Fruit fly (Drosophila melanogaster) whole organism, embryonic: ENCODE measurements around the gene CG31627.

ENCODE experiments used
- C15 ChIP-seq: fragments of 200-800 bp; sonication (Bioruptor generic); IDR thresholded peaks from 3 replicates; pipeline ENCODE4 v1.3.6; 2022; ENCODE audit warnings: missing biosample characterization, missing genetic modification characterization
- CG10147 ChIP-seq: fragments of 200-800 bp; sonication (Bioruptor generic); optimal IDR thresholded peaks from 2 replicates; lab custom pipeline; 2019; ENCODE audit warnings: missing biosample characterization, mild to moderate bottlenecking, missing genetic modification characterization, moderate library complexity
- CG10209 ChIP-seq: fragments of 200-800 bp; sonication (Bioruptor generic); optimal IDR thresholded peaks from 3 replicates; lab custom pipeline; 2017; ENCODE audit warnings: missing biosample characterization, mild to moderate bottlenecking, missing genetic modification characterization, missing genetic modification reagents
- CG11085 ChIP-seq: fragments of 200-800 bp; sonication (Bioruptor generic); IDR thresholded peaks from 2 replicates; pipeline ENCODE4 v1.3.6; 2022; ENCODE audit warnings: missing biosample characterization, missing genetic modification characterization
- CG12071 ChIP-seq: fragments of 200-800 bp; sonication (Bioruptor generic); optimal IDR thresholded peaks from 3 replicates; lab custom pipeline; 2018; ENCODE audit warnings: missing biosample characterization, mild to moderate bottlenecking, missing genetic modification characterization
- CG12155 ChIP-seq: fragments of 200-800 bp; sonication (Bioruptor generic); optimal IDR thresholded peaks from 3 replicates; lab custom pipeline; 2016; ENCODE audit warnings: missing biosample characterization, missing genetic modification characterization
- CG12219 ChIP-seq: fragments of 200-800 bp; sonication (Bioruptor generic); optimal IDR thresholded peaks from 3 replicates; lab custom pipeline; 2018; ENCODE audit warnings: missing biosample characterization, mild to moderate bottlenecking, missing genetic modification characterization
- CG1233 ChIP-seq: fragments of 200-800 bp; sonication (Bioruptor generic); optimal IDR thresholded peaks from 4 replicates; lab custom pipeline; 2018; ENCODE audit warnings: missing biosample characterization, mild to moderate bottlenecking, missing genetic modification characterization
- CG13287 ChIP-seq: fragments of 200-800 bp; sonication (Bioruptor generic); IDR thresholded peaks from 2 replicates; pipeline ENCODE4 v1.3.6; 2022; ENCODE audit warnings: missing biosample characterization, missing genetic modification characterization; ENCODE audit not compliant: partially characterized antibody
- CG13894 ChIP-seq: fragments of 200-800 bp; sonication (Bioruptor generic); optimal IDR thresholded peaks from 3 replicates; lab custom pipeline; 2018; ENCODE audit warnings: missing biosample characterization, mild to moderate bottlenecking, missing genetic modification characterization, moderate library complexity
- CG1603 ChIP-seq: fragments of 200-800 bp; sonication (Bioruptor generic); optimal IDR thresholded peaks from 2 replicates; lab custom pipeline; 2019; ENCODE audit warnings: missing biosample characterization, mild to moderate bottlenecking, missing genetic modification characterization, moderate library complexity
- CG16815 ChIP-seq: fragments of 200-800 bp; sonication (Bioruptor generic); optimal IDR thresholded peaks from 3 replicates; lab custom pipeline; 2017; ENCODE audit warnings: missing biosample characterization, mild to moderate bottlenecking, missing genetic modification characterization
- CG17912 ChIP-seq: fragments of 200-800 bp; sonication (Bioruptor generic); optimal IDR thresholded peaks from 2 replicates; lab custom pipeline; 2018; ENCODE audit warnings: missing biosample characterization, mild to moderate bottlenecking, missing genetic modification characterization
- CG18764 ChIP-seq: fragments of 200-800 bp; sonication (Bioruptor generic); optimal IDR thresholded peaks from 3 replicates; lab custom pipeline; 2016; ENCODE audit warnings: missing biosample characterization, missing genetic modification characterization
- CG2116 ChIP-seq: fragments of 200-800 bp; sonication (Bioruptor generic); optimal IDR thresholded peaks from 3 replicates; lab custom pipeline; 2018; ENCODE audit warnings: missing biosample characterization, mild to moderate bottlenecking, missing genetic modification characterization
- CG2712 ChIP-seq: fragments of 200-800 bp; optimal IDR thresholded peaks from 3 replicates; lab custom pipeline; 2019; ENCODE audit warnings: missing biosample characterization, mild to moderate bottlenecking, missing genetic modification characterization, moderate library complexity
- CG34224 ChIP-seq: fragments of 200-800 bp; sonication (Bioruptor generic); IDR thresholded peaks from 3 replicates; pipeline ENCODE4 v1.3.6; 2022; ENCODE audit warnings: missing biosample characterization, missing genetic modification characterization; ENCODE audit not compliant: partially characterized antibody
- CG4360 ChIP-seq: fragments of 200-800 bp; sonication (Bioruptor generic); IDR thresholded peaks from 2 replicates; pipeline ENCODE4 v1.3.6; 2022; ENCODE audit warnings: missing biosample characterization, missing genetic modification characterization
- CG4707 ChIP-seq: fragments of 200-800 bp; sonication (Bioruptor generic); optimal IDR thresholded peaks from 2 replicates; lab custom pipeline; 2018; ENCODE audit warnings: missing biosample characterization, mild to moderate bottlenecking, missing genetic modification characterization, moderate library complexity
- CG6765 ChIP-seq: fragments of 200-800 bp; sonication (Bioruptor generic); optimal IDR thresholded peaks from 3 replicates; lab custom pipeline; 2017; ENCODE audit warnings: missing biosample characterization, mild to moderate bottlenecking, missing genetic modification characterization
- CG8281 ChIP-seq: fragments of 200-800 bp; sonication (Bioruptor generic); optimal IDR thresholded peaks from 2 replicates; lab custom pipeline; 2018; ENCODE audit warnings: missing biosample characterization, mild to moderate bottlenecking, missing genetic modification characterization, moderate library complexity
- CG8359 ChIP-seq: fragments of 200-800 bp; sonication (Bioruptor generic); optimal IDR thresholded peaks from 2 replicates; lab custom pipeline; 2017; ENCODE audit warnings: missing biosample characterization, mild to moderate bottlenecking, missing genetic modification characterization, borderline replicate concordance
- CG9876 ChIP-seq: fragments of 200-800 bp; sonication (Bioruptor generic); optimal IDR thresholded peaks from 2 replicates; lab custom pipeline; 2016; ENCODE audit warnings: missing biosample characterization, missing genetic modification characterization
- CrebB ChIP-seq: fragments of 200-800 bp; sonication (Bioruptor generic); optimal IDR thresholded peaks from 3 replicates; lab custom pipeline; 2018; ENCODE audit warnings: missing biosample characterization, mild to moderate bottlenecking, missing genetic modification characterization
- D ChIP-seq, 2 experiments: fragments of 200-800 bp in 1 of 2; fragments of >200 bp in 1 of 2; sonication (Bioruptor generic) in 1 of 2; optimal IDR thresholded peaks; 2 replicates in 1 of 2; 3 replicates in 1 of 2; lab custom pipeline; 2017; ENCODE audit warnings: mild to moderate bottlenecking in 1 of 2, missing biosample characterization in 1 of 2, missing genetic modification characterization in 1 of 2, missing genetic modification reagents in 1 of 2
- MTF-1 ChIP-seq: fragments of 200-800 bp; sonication (Bioruptor generic); optimal IDR thresholded peaks from 2 replicates; lab custom pipeline; 2018; ENCODE audit warnings: missing biosample characterization, mild to moderate bottlenecking, missing genetic modification characterization, borderline replicate concordance
- NC2β ChIP-seq: fragments of 200-800 bp; sonication (Bioruptor generic); optimal IDR thresholded peaks from 2 replicates; lab custom pipeline; 2016; ENCODE audit warnings: missing biosample characterization, missing genetic modification characterization
- NFAT ChIP-seq: fragments of 200-800 bp; sonication (Bioruptor generic); IDR thresholded peaks from 2 replicates; pipeline ENCODE4 v1.3.6; 2022; ENCODE audit warnings: missing biosample characterization, missing genetic modification characterization
- Ssrp ChIP-seq: fragments of 200-800 bp; sonication (Bioruptor generic); optimal IDR thresholded peaks from 2 replicates; lab custom pipeline; 2018; ENCODE audit warnings: missing biosample characterization, mild to moderate bottlenecking, missing genetic modification characterization, moderate library complexity
- Stat92E ChIP-seq, 3 experiments: fragments of >200 bp in 2 of 3; fragments of 200-800 bp in 1 of 3; sonication (Bioruptor generic) in 1 of 3; optimal IDR thresholded peaks; 2 replicates each; lab custom pipeline; 2017 to 2019; ENCODE audit warnings: missing biosample characterization in 3 of 3, missing genetic modification characterization in 3 of 3, mild to moderate bottlenecking in 1 of 3, moderate library complexity in 1 of 3
- abd-A ChIP-seq: fragments of 200-800 bp; sonication (Bioruptor generic); optimal IDR thresholded peaks from 3 replicates; lab custom pipeline; 2019; ENCODE audit warnings: missing biosample characterization, mild to moderate bottlenecking, missing genetic modification characterization, moderate library complexity
- aop ChIP-seq: fragments of 200-800 bp; sonication (Bioruptor generic); IDR thresholded peaks from 2 replicates; pipeline ENCODE4 v1.3.6; 2022; ENCODE audit warnings: missing biosample characterization, missing genetic modification characterization
- br ChIP-seq: fragments of >200 bp; optimal IDR thresholded peaks from 2 replicates; lab custom pipeline; 2017
- crp ChIP-seq, 2 experiments: fragments of 200-800 bp; sonication (Bioruptor generic); optimal IDR thresholded peaks; 2 replicates in 1 of 2; 3 replicates in 1 of 2; lab custom pipeline; 2017; ENCODE audit warnings: missing biosample characterization in 2 of 2, missing genetic modification characterization in 2 of 2, mild to moderate bottlenecking in 1 of 2, moderate library complexity in 1 of 2
- ftz-f1 ChIP-seq: fragments of 200-800 bp; sonication (Bioruptor generic); optimal IDR thresholded peaks from 2 replicates; lab custom pipeline; 2016; ENCODE audit warnings: missing biosample characterization, missing genetic modification characterization
- gsb ChIP-seq: fragments of 200-800 bp; sonication (Bioruptor generic); IDR thresholded peaks from 2 replicates; pipeline ENCODE4 v1.3.6; 2022; ENCODE audit warnings: missing biosample characterization, missing genetic modification characterization
- h ChIP-seq: fragments of >200 bp; optimal IDR thresholded peaks from 2 replicates; lab custom pipeline; 2017
- insv ChIP-seq, 2 experiments: fragments of 200-800 bp; sonication (Bioruptor generic); optimal IDR thresholded peaks; 3 replicates each; lab custom pipeline; 2016 to 2018; ENCODE audit warnings: missing biosample characterization in 2 of 2, missing genetic modification characterization in 2 of 2
- jumu ChIP-seq: fragments of 200-800 bp; sonication (Bioruptor generic); optimal IDR thresholded peaks from 3 replicates; lab custom pipeline; 2016; ENCODE audit warnings: missing biosample characterization, missing genetic modification characterization
- lilli ChIP-seq: fragments of 200-800 bp; sonication (Bioruptor generic); optimal IDR thresholded peaks from 3 replicates; lab custom pipeline; 2016; ENCODE audit warnings: missing biosample characterization, missing genetic modification characterization
- mld ChIP-seq: fragments of 200-800 bp; sonication (Bioruptor generic); IDR thresholded peaks from 3 replicates; pipeline ENCODE4 v1.3.6; 2022; ENCODE audit warnings: missing biosample characterization, missing genetic modification characterization; ENCODE audit not compliant: partially characterized antibody
- nerfin-1 ChIP-seq: fragments of 200-800 bp; sonication (Bioruptor generic); optimal IDR thresholded peaks from 3 replicates; lab custom pipeline; 2019; ENCODE audit warnings: missing biosample characterization, mild to moderate bottlenecking, missing genetic modification characterization, moderate library complexity
- odd ChIP-seq: fragments of 200-800 bp; sonication (Bioruptor generic); optimal IDR thresholded peaks from 2 replicates; lab custom pipeline; 2017; ENCODE audit warnings: missing biosample characterization, mild to moderate bottlenecking, missing genetic modification characterization
- p53 ChIP-seq: fragments of 200-800 bp; sonication (Bioruptor generic); optimal IDR thresholded peaks from 2 replicates; lab custom pipeline; 2016; ENCODE audit warnings: missing biosample characterization, missing genetic modification characterization
- peb ChIP-seq: fragments of 200-800 bp; sonication (Bioruptor generic); IDR thresholded peaks from 2 replicates; pipeline ENCODE4 v1.3.6; 2022; ENCODE audit warnings: missing biosample characterization, missing genetic modification characterization
- sc ChIP-seq, 3 experiments: fragments of >200 bp in 2 of 3; fragments of 200-800 bp in 1 of 3; sonication (Bioruptor generic) in 1 of 3; optimal IDR thresholded peaks; 2 replicates in 2 of 3; 3 replicates in 1 of 3; lab custom pipeline; 2017; ENCODE audit warnings: mild to moderate bottlenecking in 1 of 3, missing biosample characterization in 1 of 3, missing genetic modification characterization in 1 of 3, missing genetic modification reagents in 1 of 3
- tll ChIP-seq, 2 experiments: fragments of 200-800 bp in 1 of 2; fragments of >200 bp in 1 of 2; sonication (Bioruptor generic) in 1 of 2; optimal IDR thresholded peaks; 2 replicates each; lab custom pipeline; 2017 to 2019; ENCODE audit warnings: missing biosample characterization in 2 of 2, missing genetic modification characterization in 2 of 2, mild to moderate bottlenecking in 1 of 2, moderate library complexity in 1 of 2
- twi ChIP-seq: fragments of 200-800 bp; optimal IDR thresholded peaks from 2 replicates; lab custom pipeline; 2019; ENCODE audit warnings: missing biosample characterization, mild to moderate bottlenecking, missing genetic modification characterization, moderate library complexity
- usp ChIP-seq: fragments of >200 bp; optimal IDR thresholded peaks from 2 replicates; lab custom pipeline; 2017; ENCODE audit warnings: missing biosample characterization, missing genetic modification characterization
- zf30C ChIP-seq: fragments of 200-800 bp; sonication (Bioruptor generic); optimal IDR thresholded peaks from 3 replicates; lab custom pipeline; 2018; ENCODE audit warnings: missing biosample characterization, mild to moderate bottlenecking, missing genetic modification characterization

Gene CG31627

dm6 chr2L:21179615-21180031 lies 6.6 kb downstream of the CG31627 start, which contains the start of the genes bur and Mcm10 (continued):
- no peak for TF ChIP-seq ftz-f1 (GFP tag; lab: Kevin White, UChicago)
- TF ChIP-seq CG2116 (GFP tag; lab: Kevin White, UChicago): peak; percentile 52
- no peak for TF ChIP-seq CG11085 (GFP tag; lab: Robert Waterston, UW)
- TF ChIP-seq CG8281 (tag; lab: Kevin White, UChicago): no peak
- no peak for TF ChIP-seq MTF-1 (GFP tag; lab: Kevin White, UChicago)
- no peak for TF ChIP-seq CG13894 (tag; lab: Kevin White, UChicago)
- TF ChIP-seq CG12071 (GFP tag; lab: Kevin White, UChicago): no peak
- no peak for TF ChIP-seq p53
- no peak for TF ChIP-seq abd-A (tag; lab: Kevin White, UChicago)
- TF ChIP-seq NFAT (GFP tag; lab: Robert Waterston, UW): no peak
- no peak for TF ChIP-seq CG10209
- no peak for TF ChIP-seq CG10147 (GFP tag; lab: Kevin White, UChicago)
- no peak for TF ChIP-seq mld (GFP tag; lab: Robert Waterston, UW)
- no peak for TF ChIP-seq jumu (GFP tag; lab: Kevin White, UChicago)
- TF ChIP-seq NC2β: no peak
- TF ChIP-seq CG16815 (GFP tag; lab: Kevin White, UChicago): no peak
- TF ChIP-seq tll (GFP tag; optimal IDR thresholded peaks at IDR 0.05; lab: Kevin White, UChicago): peak in 1 of 2 experiments; percentile 97
- TF ChIP-seq C15 (GFP tag; lab: Robert Waterston, UW): no peak
- TF ChIP-seq CG12155: no peak
- no peak for TF ChIP-seq CG1603 (tag; lab: Kevin White, UChicago)
- no peak for TF ChIP-seq CG34224
- TF ChIP-seq CG13287 (GFP tag; lab: Robert Waterston, UW): no peak
- no peak for TF ChIP-seq twi (tag; lab: Kevin White, UChicago)
- TF ChIP-seq crp (GFP tag; optimal IDR thresholded peaks at IDR 0.05; lab: Kevin White, UChicago): peak in 1 of 2 experiments; percentile 28
- no peak for TF ChIP-seq CG6765 (GFP tag; lab: Kevin White, UChicago)
- TF ChIP-seq CG17912 (GFP tag; lab: Kevin White, UChicago): no peak
- no peak for TF ChIP-seq CG2712 (tag; lab: Kevin White, UChicago)
- TF ChIP-seq Stat92E (GFP tag; optimal IDR thresholded peaks at IDR 0.05; lab: Kevin White, UChicago): no peak
- no peak for TF ChIP-seq Ssrp (tag; lab: Kevin White, UChicago)
- no peak for TF ChIP-seq sc (optimal IDR thresholded peaks at IDR 0.05; lab: Kevin White, UChicago)
- TF ChIP-seq sc (GFP tag; optimal IDR thresholded peaks at IDR 0.05; lab: Kevin White, UChicago): no peak
- TF ChIP-seq lilli (GFP tag; lab: Kevin White, UChicago): no peak
- no peak for TF ChIP-seq zf30C (GFP tag; lab: Kevin White, UChicago)
- TF ChIP-seq CG8359 (GFP tag; lab: Kevin White, UChicago): no peak
- TF ChIP-seq usp (GFP tag; lab: Kevin White, UChicago): no peak
- no peak for TF ChIP-seq CG4360 (GFP tag; lab: Robert Waterston, UW)
- no peak for TF ChIP-seq CG9876
- TF ChIP-seq nerfin-1 (tag; lab: Kevin White, UChicago): no peak
- TF ChIP-seq odd (GFP tag; lab: Kevin White, UChicago): no peak
- TF ChIP-seq CG18764 (GFP tag; lab: Kevin White, UChicago): no peak
- no peak for TF ChIP-seq CG1233 (GFP tag; lab: Kevin White, UChicago)
- TF ChIP-seq h (lab: Kevin White, UChicago): no peak
- peak in 1 of 2 experiments; percentile 19 for TF ChIP-seq insv (GFP tag; optimal IDR thresholded peaks at IDR 0.05; lab: Kevin White, UChicago)
- no peak for TF ChIP-seq aop (GFP tag; lab: Robert Waterston, UW)
- no peak for TF ChIP-seq D (optimal IDR thresholded peaks at IDR 0.05; lab: Kevin White, UChicago)
- no peak for TF ChIP-seq D (GFP tag; optimal IDR thresholded peaks at IDR 0.05; lab: Kevin White, UChicago)
- TF ChIP-seq br (lab: Kevin White, UChicago): no peak
- TF ChIP-seq CrebB (tag; lab: Kevin White, UChicago): no peak
- no peak for TF ChIP-seq CG12219 (GFP tag; lab: Kevin White, UChicago)
- no peak for TF ChIP-seq CG4707 (GFP tag; lab: Kevin White, UChicago)
- no peak for TF ChIP-seq gsb
- TF ChIP-seq peb: no peak
